Worm (Caenorhabditis elegans) whole organism, early embryonic: ENCODE measurements around the gene R07A4.2.

Experiments used
- B0310.2 ChIP-seq: sonication (generic microtip); optimal IDR thresholded peaks from 2 replicates; lab custom pipeline; 2016; ENCODE audit warnings: mild to moderate bottlenecking, missing genetic modification characterization, missing compliant biosample characterization
- F13C5.2 ChIP-seq: sonication (generic microtip); optimal IDR thresholded peaks from 2 replicates; lab custom pipeline; 2017; ENCODE audit warnings: mild to moderate bottlenecking, missing genetic modification characterization, inconsistent platforms, missing compliant biosample characterization
- aly-1 ChIP-seq: sonication (generic microtip); optimal IDR thresholded peaks from 2 replicates; lab custom pipeline; 2016; ENCODE audit warnings: missing genetic modification characterization, missing compliant biosample characterization
- ama-1 ChIP-seq: fragments of 150-350 bp; optimal IDR thresholded peaks from 2 replicates; lab custom pipeline; 2014
- ceh-13 ChIP-seq: fragments of 200-800 bp; sonication (Bioruptor generic); optimal IDR thresholded peaks from 2 replicates; lab custom pipeline; 2018; ENCODE audit warnings: mild to moderate bottlenecking, missing genetic modification characterization, missing compliant biosample characterization
- ceh-36 ChIP-seq: sonication (generic microtip); optimal IDR thresholded peaks from 2 replicates; lab custom pipeline; 2016; ENCODE audit warnings: missing genetic modification characterization, inconsistent platforms, missing compliant biosample characterization
- ets-7 ChIP-seq: sonication (generic microtip); optimal IDR thresholded peaks from 2 replicates; lab custom pipeline; 2016; ENCODE audit warnings: missing genotype, missing genetic modification characterization, missing compliant biosample characterization
- flt-1 ChIP-seq: fragments of 200-800 bp; sonication (Bioruptor generic); IDR thresholded peaks from 2 replicates; pipeline ENCODE4 v1.3.6; 2022; ENCODE audit warnings: missing genetic modification characterization, missing compliant biosample characterization
- hmbx-1 ChIP-seq: sonication (generic microtip); optimal IDR thresholded peaks from 2 replicates; lab custom pipeline; 2016; ENCODE audit warnings: mild to moderate bottlenecking, missing genetic modification characterization, missing compliant biosample characterization
- hmg-4 ChIP-seq: fragments of 200-800 bp; sonication (Bioruptor generic); optimal IDR thresholded peaks from 2 replicates; lab custom pipeline; 2018; ENCODE audit warnings: mild to moderate bottlenecking, missing genetic modification characterization, missing compliant biosample characterization
- hnd-1 ChIP-seq: sonication (generic microtip); optimal IDR thresholded peaks from 2 replicates; lab custom pipeline; 2016; ENCODE audit warnings: missing genetic modification characterization, missing compliant biosample characterization
- pes-1 ChIP-seq: fragments of 200-800 bp; sonication (Bioruptor generic); IDR thresholded peaks from 2 replicates; pipeline ENCODE4 v1.3.6; 2022; ENCODE audit warnings: missing genetic modification reagents, missing genetic modification characterization, missing compliant biosample characterization
- scrt-1 ChIP-seq: fragments of 200-800 bp; sonication (Bioruptor generic); IDR thresholded peaks from 2 replicates; pipeline ENCODE4 v1.3.6; 2022; ENCODE audit warnings: missing genetic modification characterization, missing compliant biosample characterization
- sea-1 ChIP-seq: fragments of 200-800 bp; sonication (Bioruptor generic); conservative IDR thresholded peaks from 2 replicates; pipeline ENCODE4 v1.3.6; 2022; ENCODE audit warnings: missing genetic modification characterization, missing compliant biosample characterization
- tbx-11 ChIP-seq: fragments of 200-800 bp; sonication (Bioruptor generic); IDR thresholded peaks from 2 replicates; pipeline ENCODE4 v1.3.6; 2022; ENCODE audit warnings: missing genetic modification characterization, missing compliant biosample characterization
- tbx-37 ChIP-seq: fragments of 200-800 bp; sonication (Bioruptor generic); conservative IDR thresholded peaks from 2 replicates; pipeline ENCODE4 v1.3.6; 2022; ENCODE audit warnings: missing genetic modification reagents, missing genetic modification characterization, missing compliant biosample characterization
- tra-4 ChIP-seq: sonication (generic microtip); optimal IDR thresholded peaks from 2 replicates; lab custom pipeline; 2017; ENCODE audit warnings: missing genetic modification characterization, missing compliant biosample characterization

The R07A4.2 gene

ce11 chrX:10772165-10772584 is 25.9 kb upstream of the R07A4.2 start:
- TF ChIP-seq sea-1 = no peak
- TF ChIP-seq tbx-11 (GFP tag; lab: Robert Waterston, UW) = no peak
- no peak for TF ChIP-seq aly-1 (tag; lab: Kevin White, UChicago)
- TF ChIP-seq scrt-1 (GFP tag; lab: Robert Waterston, UW) = no peak
- no peak for TF ChIP-seq ceh-13 (GFP tag; lab: Kevin White, UChicago)
- no peak for TF ChIP-seq F13C5.2 (tag; lab: Kevin White, UChicago)
- no peak for TF ChIP-seq pes-1 (GFP tag; lab: Robert Waterston, UW)
- TF ChIP-seq hmbx-1 (tag; lab: Kevin White, UChicago) = no peak
- TF ChIP-seq tbx-37 (GFP tag; lab: Robert Waterston, UW) = no peak
- TF ChIP-seq flt-1 (GFP tag; lab: Robert Waterston, UW) = no peak
- TF ChIP-seq B0310.2 (tag; lab: Kevin White, UChicago) = no peak
- TF ChIP-seq hmg-4 (GFP tag; lab: Kevin White, UChicago) = no peak
- TF ChIP-seq ets-7 (tag; lab: Kevin White, UChicago) = no peak
- TF ChIP-seq tra-4 (tag; lab: Kevin White, UChicago) = no peak
- no peak for TF ChIP-seq hnd-1
- TF ChIP-seq ceh-36 (tag; lab: Kevin White, UChicago) = no peak
- TF ChIP-seq ama-1 (lab: Kevin White, UChicago) = no peak

- TF ChIP-seq ets-7 (tag; lab: Kevin White, UChicago) (no peak), B0310.2 (tag; lab: Kevin White, UChicago) (no peak)
Measured at ce11 chrX:10770988-10771496, 24.8 kb upstream of the R07A4.2 start.

DNA sequence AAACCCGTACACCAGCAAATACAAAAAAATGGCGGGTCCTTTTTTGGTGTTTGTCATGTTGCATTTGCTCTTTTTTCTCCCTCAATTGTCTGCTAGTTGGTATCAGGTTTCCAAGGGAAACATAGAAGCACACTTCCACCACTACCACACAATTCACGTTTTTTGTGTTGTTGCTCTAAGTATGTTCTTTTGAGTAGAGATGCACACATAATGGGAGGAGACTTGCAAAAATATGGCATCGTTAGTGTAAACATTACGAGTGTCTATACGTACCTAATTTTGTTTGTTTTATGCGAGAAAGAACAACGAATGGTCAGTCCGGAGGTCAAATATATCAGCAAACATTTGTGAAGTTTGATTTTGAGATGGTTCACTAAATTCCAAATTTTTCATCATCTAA is 23.7 kb upstream of the R07A4.2 start:
- TF ChIP-seq tbx-11 (GFP tag; lab: Robert Waterston, UW) (no peak), sea-1 (peak; percentile 46; the same call in 1 of the 2 replicates)

DNA sequence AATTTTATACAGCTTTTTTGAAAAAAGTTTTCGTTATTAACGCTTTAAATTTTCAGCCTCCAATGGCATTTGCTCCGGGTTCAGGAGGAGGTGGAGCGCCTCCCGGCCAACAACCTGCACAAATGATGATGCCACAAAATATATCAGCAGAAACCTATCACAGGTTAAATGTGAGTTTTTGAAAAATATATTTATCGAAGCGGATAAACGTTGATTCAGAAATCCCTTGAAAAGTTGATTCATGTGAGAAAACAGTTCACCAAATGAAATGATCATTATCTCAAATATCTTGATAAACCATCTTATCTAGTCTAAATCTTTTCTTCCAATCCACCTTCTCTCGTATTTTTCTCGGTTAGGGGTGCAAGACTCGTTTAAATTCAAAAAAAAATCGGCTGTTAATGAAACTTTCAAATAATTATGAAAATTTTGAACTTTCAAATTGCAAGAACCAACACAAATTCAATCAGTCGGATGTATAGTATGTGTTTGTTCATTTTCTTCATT is 23.0 kb upstream of the R07A4.2 start, which contains the start of gene sma-9:
Gene sma-9 (plus strand): TSS at position 51 of the 507 bp plus-strand sequence.
- no peak for TF ChIP-seq ceh-13 (GFP tag; lab: Kevin White, UChicago)
- no peak for TF ChIP-seq ama-1 (lab: Kevin White, UChicago)
- TF ChIP-seq sea-1 = no peak
- no peak for TF ChIP-seq aly-1 (tag; lab: Kevin White, UChicago)
- no peak for TF ChIP-seq hnd-1
- no peak for TF ChIP-seq F13C5.2 (tag; lab: Kevin White, UChicago)
- no peak for TF ChIP-seq ceh-36 (tag; lab: Kevin White, UChicago)
- no peak for TF ChIP-seq B0310.2 (tag; lab: Kevin White, UChicago)
- TF ChIP-seq tbx-37 (GFP tag; lab: Robert Waterston, UW) = no peak
- TF ChIP-seq pes-1 (GFP tag; lab: Robert Waterston, UW) = no peak
- no peak for TF ChIP-seq tra-4 (tag; lab: Kevin White, UChicago)
- no peak for TF ChIP-seq hmbx-1 (tag; lab: Kevin White, UChicago)
- TF ChIP-seq hmg-4 (GFP tag; lab: Kevin White, UChicago) = no peak
- no peak for TF ChIP-seq ets-7 (tag; lab: Kevin White, UChicago)
- no peak for TF ChIP-seq scrt-1 (GFP tag; lab: Robert Waterston, UW)
- no peak for TF ChIP-seq tbx-11 (GFP tag; lab: Robert Waterston, UW)
- no peak for TF ChIP-seq flt-1 (GFP tag; lab: Robert Waterston, UW)

DNA sequence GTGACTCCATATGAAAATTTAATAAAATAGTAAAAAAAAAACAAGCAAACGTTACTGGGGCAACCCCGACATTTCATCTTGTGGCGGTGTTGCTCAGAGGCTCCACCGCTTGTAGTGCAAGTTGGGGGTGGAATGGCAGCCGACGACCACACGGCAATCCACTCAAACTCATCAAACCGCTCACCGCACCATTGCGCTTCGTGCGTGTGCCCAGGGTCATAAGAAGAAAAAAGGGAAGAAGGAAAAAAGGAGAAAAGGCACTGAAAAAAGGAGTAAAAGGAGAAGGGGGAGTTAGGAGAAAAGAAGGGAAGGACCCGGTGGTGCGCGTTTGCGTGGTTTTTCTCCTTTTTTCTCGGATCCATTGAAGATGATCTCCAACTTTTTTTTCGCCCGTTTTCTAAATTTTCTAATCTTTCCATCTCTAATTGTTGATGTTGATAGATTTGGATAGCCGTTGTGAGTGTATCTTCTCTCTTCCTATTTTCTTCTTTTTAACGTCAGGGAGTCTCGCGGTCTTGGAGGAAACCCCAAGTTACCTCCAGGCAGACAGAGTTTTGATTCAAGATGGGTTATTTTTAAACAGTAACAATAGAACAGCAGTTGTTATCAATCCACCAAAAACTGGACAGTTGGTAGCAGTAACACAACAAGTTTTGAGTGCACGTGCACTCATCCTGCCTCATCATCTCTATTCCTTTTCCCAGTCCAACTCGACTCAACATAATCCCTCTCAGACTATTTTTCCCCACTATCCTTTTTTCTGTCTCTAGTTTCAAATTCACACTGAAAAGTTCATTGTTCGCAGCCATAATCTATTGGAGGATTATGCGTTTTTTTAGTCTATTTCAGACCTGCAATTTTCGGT is 22.2 kb upstream of the R07A4.2 start:
- TF ChIP-seq tbx-11 (GFP tag; lab: Robert Waterston, UW) (no peak), F13C5.2 (tag; lab: Kevin White, UChicago) (peak; percentile 11), sea-1 (0 out of 2 replicates have a peak, but pooled peaks have one; percentile 37)

- TF ChIP-seq sea-1 (no peak), ceh-13 (GFP tag; lab: Kevin White, UChicago) (no peak), B0310.2 (tag; lab: Kevin White, UChicago) (no peak), tra-4 (tag; lab: Kevin White, UChicago) (no peak), aly-1 (tag; lab: Kevin White, UChicago) (no peak), hmg-4 (GFP tag; lab: Kevin White, UChicago) (no peak), flt-1 (GFP tag; lab: Robert Waterston, UW) (no peak), ceh-36 (tag; lab: Kevin White, UChicago) (no peak), scrt-1 (GFP tag; lab: Robert Waterston, UW) (no peak), tbx-11 (GFP tag; lab: Robert Waterston, UW) (no peak), hnd-1 (no peak)
Measured at ce11 chrX:10767669-10768068, 21.4 kb upstream of the R07A4.2 start.

- TF ChIP-seq sea-1 (no peak), ceh-36 (tag; lab: Kevin White, UChicago) (no peak), ets-7 (tag; lab: Kevin White, UChicago) (no peak), aly-1 (tag; lab: Kevin White, UChicago) (no peak), B0310.2 (tag; lab: Kevin White, UChicago) (no peak), F13C5.2 (tag; lab: Kevin White, UChicago) (no peak), tra-4 (tag; lab: Kevin White, UChicago) (no peak), hmbx-1 (tag; lab: Kevin White, UChicago) (no peak), ceh-13 (GFP tag; lab: Kevin White, UChicago) (no peak)
Measured at ce11 chrX:10766966-10767644, 20.8 kb upstream of the R07A4.2 start.
